Fruit fly (Drosophila melanogaster): ENCODE measurements around the gene bchs.

DNA sequence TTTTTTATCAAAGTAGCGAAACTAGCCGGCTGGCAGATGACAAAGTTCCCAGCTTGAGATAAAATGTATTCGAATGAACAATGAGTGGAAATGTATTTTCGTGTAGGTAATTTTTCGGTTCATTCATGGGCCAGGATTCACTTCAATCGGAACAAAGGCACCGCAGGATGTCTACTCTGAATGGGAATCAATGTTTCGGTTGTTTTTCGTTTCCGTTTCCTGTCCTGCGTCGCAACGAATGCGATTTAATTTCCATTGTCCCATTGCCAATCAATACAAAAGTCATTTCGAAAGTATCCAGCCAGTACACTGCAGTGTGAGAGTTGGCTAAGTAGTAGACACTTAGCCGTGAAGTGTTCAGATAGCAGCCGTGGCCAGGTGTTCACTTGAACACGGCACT, 16.4 kb upstream of the bchs start:
- TF ChIP-seq CG8478 (optimal IDR thresholded peaks at IDR 0.05), result no peak
- TF ChIP-seq CTCF (optimal IDR thresholded peaks at IDR 0.05), result no peak
